Fruit fly (Drosophila melanogaster) whole organism, embryonic: ENCODE measurements around the gene CG45076.
A peak's percentile ranks its signal among the peaks of the same experiment; 100 is the strongest.

ENCODE experiments used
- B-H1 ChIP-seq: fragments of 200-800 bp; sonication (Bioruptor generic); IDR thresholded peaks from 3 replicates; pipeline ENCODE4 v1.3.6; 2022; ENCODE audit warnings: missing biosample characterization, missing genetic modification characterization
- Bgb ChIP-seq: fragments of 200-800 bp; sonication (Bioruptor generic); IDR thresholded peaks from 2 replicates; pipeline ENCODE4 v1.3.6; 2022; ENCODE audit warnings: missing biosample characterization, missing genetic modification characterization; ENCODE audit not compliant: partially characterized antibody
- CG10209 ChIP-seq: fragments of 200-800 bp; sonication (Bioruptor generic); optimal IDR thresholded peaks from 3 replicates; lab custom pipeline; 2017; ENCODE audit warnings: missing biosample characterization, mild to moderate bottlenecking, missing genetic modification characterization, missing genetic modification reagents
- CG1024 ChIP-seq: fragments of 200-800 bp; sonication (Bioruptor generic); IDR thresholded peaks from 2 replicates; pipeline ENCODE4 v1.3.6; 2022; ENCODE audit warnings: missing biosample characterization, missing genetic modification characterization
- CG11504 ChIP-seq: fragments of 200-800 bp; sonication (Bioruptor generic); optimal IDR thresholded peaks from 3 replicates; lab custom pipeline; 2019; ENCODE audit warnings: missing biosample characterization, mild to moderate bottlenecking, missing genetic modification characterization, moderate library complexity
- CG11560 ChIP-seq: fragments of 200-800 bp; sonication (Bioruptor generic); IDR thresholded peaks from 3 replicates; pipeline ENCODE4 v1.3.6; 2022; ENCODE audit warnings: missing biosample characterization, missing genetic modification characterization
- CG12942 ChIP-seq: fragments of 200-800 bp; sonication (Bioruptor generic); optimal IDR thresholded peaks from 3 replicates; lab custom pipeline; 2016; ENCODE audit warnings: missing biosample characterization, missing genetic modification characterization
- CG14710 ChIP-seq: fragments of 200-800 bp; sonication (Bioruptor generic); optimal IDR thresholded peaks from 3 replicates; lab custom pipeline; 2019; ENCODE audit warnings: missing biosample characterization, mild to moderate bottlenecking, missing genetic modification characterization, moderate library complexity
- CG1529 ChIP-seq: fragments of 200-800 bp; sonication (Bioruptor generic); optimal IDR thresholded peaks from 3 replicates; lab custom pipeline; 2018; ENCODE audit warnings: missing biosample characterization, missing genetic modification characterization
- CG16815 ChIP-seq: fragments of 200-800 bp; sonication (Bioruptor generic); optimal IDR thresholded peaks from 3 replicates; lab custom pipeline; 2017; ENCODE audit warnings: missing biosample characterization, mild to moderate bottlenecking, missing genetic modification characterization
- CG17385 ChIP-seq: fragments of 200-800 bp; sonication (Bioruptor generic); optimal IDR thresholded peaks from 3 replicates; lab custom pipeline; 2018; ENCODE audit warnings: missing biosample characterization, mild to moderate bottlenecking, missing genetic modification characterization
- CG17612 ChIP-seq: fragments of 200-800 bp; sonication (Bioruptor generic); IDR thresholded peaks from 2 replicates; pipeline ENCODE4 v1.3.6; 2022; ENCODE audit warnings: missing biosample characterization, missing genetic modification characterization
- CG2199 ChIP-seq: fragments of 200-800 bp; sonication (Bioruptor generic); IDR thresholded peaks from 3 replicates; pipeline ENCODE4 v1.3.6; 2022; ENCODE audit warnings: missing biosample characterization, missing genetic modification characterization
- CG30431 ChIP-seq: fragments of 200-800 bp; sonication (Bioruptor generic); optimal IDR thresholded peaks from 2 replicates; lab custom pipeline; 2017; ENCODE audit warnings: missing biosample characterization, missing genetic modification characterization
- CG31388 ChIP-seq: fragments of 200-800 bp; sonication (Bioruptor generic); optimal IDR thresholded peaks from 2 replicates; lab custom pipeline; 2016; ENCODE audit warnings: missing biosample characterization, missing genetic modification characterization
- CG33557 ChIP-seq: fragments of 200-800 bp; sonication (Bioruptor generic); optimal IDR thresholded peaks from 2 replicates; lab custom pipeline; 2019; ENCODE audit warnings: missing biosample characterization, mild to moderate bottlenecking, missing genetic modification characterization, moderate library complexity
- CG34224 ChIP-seq: fragments of 200-800 bp; sonication (Bioruptor generic); IDR thresholded peaks from 3 replicates; pipeline ENCODE4 v1.3.6; 2022; ENCODE audit warnings: missing biosample characterization, missing genetic modification characterization; ENCODE audit not compliant: partially characterized antibody
- CG7987 ChIP-seq: fragments of 200-800 bp; sonication (Bioruptor generic); optimal IDR thresholded peaks from 2 replicates; lab custom pipeline; 2018; ENCODE audit warnings: missing biosample characterization, mild to moderate bottlenecking, missing genetic modification characterization, moderate library complexity
- CG9727 ChIP-seq: fragments of 200-800 bp; sonication (Bioruptor generic); optimal IDR thresholded peaks from 3 replicates; lab custom pipeline; 2017; ENCODE audit warnings: missing biosample characterization, mild to moderate bottlenecking, missing genetic modification characterization
- CG9817 ChIP-seq: fragments of 200-800 bp; sonication (Bioruptor generic); optimal IDR thresholded peaks from 2 replicates; lab custom pipeline; 2018; ENCODE audit warnings: missing biosample characterization, mild to moderate bottlenecking, missing genetic modification characterization, moderate library complexity
- D ChIP-seq, 2 experiments: fragments of 200-800 bp in 1 of 2; fragments of >200 bp in 1 of 2; sonication (Bioruptor generic) in 1 of 2; optimal IDR thresholded peaks; 2 replicates in 1 of 2; 3 replicates in 1 of 2; lab custom pipeline; 2017; ENCODE audit warnings: mild to moderate bottlenecking in 1 of 2, missing biosample characterization in 1 of 2, missing genetic modification characterization in 1 of 2, missing genetic modification reagents in 1 of 2
- Dad ChIP-seq: fragments of 200-800 bp; sonication (Bioruptor generic); optimal IDR thresholded peaks from 3 replicates; lab custom pipeline; 2016; ENCODE audit warnings: missing biosample characterization, missing genetic modification characterization
- Dll ChIP-seq: fragments of 200-800 bp; sonication (Bioruptor generic); IDR thresholded peaks from 4 replicates; pipeline ENCODE4 v1.3.6; 2022; ENCODE audit warnings: missing biosample characterization, missing genetic modification characterization; ENCODE audit not compliant: partially characterized antibody
- Eip74EF ChIP-seq, 2 experiments: fragments of 200-800 bp in 1 of 2; fragments of >200 bp in 1 of 2; sonication (Bioruptor generic) in 1 of 2; optimal IDR thresholded peaks; 2 replicates each; lab custom pipeline; 2017 to 2019; ENCODE audit warnings: missing biosample characterization in 2 of 2, missing genetic modification characterization in 2 of 2, mild to moderate bottlenecking in 1 of 2, moderate library complexity in 1 of 2
- Fer2 ChIP-seq: fragments of 200-800 bp; sonication (Bioruptor generic); optimal IDR thresholded peaks from 2 replicates; lab custom pipeline; 2018; ENCODE audit warnings: missing biosample characterization, mild to moderate bottlenecking, missing genetic modification characterization, moderate library complexity
- GATAe ChIP-seq: fragments of 200-800 bp; sonication (Bioruptor generic); conservative IDR thresholded peaks from 2 replicates; pipeline ENCODE4 v1.3.6; 2022; ENCODE audit warnings: missing biosample characterization, missing genetic modification characterization
- Hmr ChIP-seq: fragments of 200-800 bp; sonication (Bioruptor generic); optimal IDR thresholded peaks from 3 replicates; lab custom pipeline; 2017; ENCODE audit warnings: mild to moderate bottlenecking, missing biosample characterization, missing genetic modification reagents, missing genetic modification characterization
- Hr3 ChIP-seq: fragments of 200-800 bp; sonication (Bioruptor generic); optimal IDR thresholded peaks from 3 replicates; lab custom pipeline; 2016; ENCODE audit warnings: missing biosample characterization, missing genetic modification characterization
- Lim3 ChIP-seq: fragments of 200-800 bp; sonication (Bioruptor generic); IDR thresholded peaks from 2 replicates; pipeline ENCODE4 v1.3.6; 2022; ENCODE audit warnings: missing biosample characterization, missing genetic modification characterization
- Med ChIP-seq: fragments of 200-800 bp; sonication (Bioruptor generic); peaks from one replicate; lab custom pipeline; 2016; ENCODE audit warnings: missing biosample characterization, missing genetic modification characterization, mild to moderate bottlenecking, inconsistent platforms, moderate library complexity
- Mrtf ChIP-seq: fragments of 200-800 bp; sonication (Bioruptor generic); IDR thresholded peaks from 3 replicates; pipeline ENCODE4 v1.3.6; 2022; ENCODE audit warnings: missing biosample characterization, missing genetic modification characterization
- Myb ChIP-seq: fragments of 200-800 bp; sonication (Bioruptor generic); optimal IDR thresholded peaks from 2 replicates; lab custom pipeline; 2016; ENCODE audit warnings: missing biosample characterization, missing genetic modification characterization
- Opbp ChIP-seq: fragments of 200-800 bp; sonication (Bioruptor generic); IDR thresholded peaks from 3 replicates; pipeline ENCODE4 v1.3.6; 2022; ENCODE audit warnings: missing biosample characterization, missing genetic modification characterization; ENCODE audit not compliant: partially characterized antibody
- ac ChIP-seq: fragments of 200-800 bp; sonication (Bioruptor generic); optimal IDR thresholded peaks from 3 replicates; lab custom pipeline; 2017; ENCODE audit warnings: missing biosample characterization, mild to moderate bottlenecking, missing genetic modification characterization
- ara ChIP-seq: fragments of 200-800 bp; sonication (Bioruptor generic); IDR thresholded peaks from 2 replicates; pipeline ENCODE4 v1.3.6; 2022; ENCODE audit warnings: missing biosample characterization, missing genetic modification characterization
- bowl ChIP-seq: fragments of 200-800 bp; sonication (Bioruptor generic); IDR thresholded peaks from 2 replicates; pipeline ENCODE4 v1.3.6; 2022; ENCODE audit warnings: missing biosample characterization, missing genetic modification characterization
- cad ChIP-seq: fragments of >200 bp; optimal IDR thresholded peaks from 2 replicates; lab custom pipeline; 2017; ENCODE audit warnings: missing biosample characterization, missing genetic modification characterization
- croc ChIP-seq: fragments of 200-800 bp; sonication (Bioruptor generic); conservative IDR thresholded peaks from 3 replicates; pipeline ENCODE4 v1.3.6; 2022; ENCODE audit warnings: missing biosample characterization, missing genetic modification characterization
- dmrt11E ChIP-seq: fragments of 200-800 bp; sonication (Bioruptor generic); optimal IDR thresholded peaks from 3 replicates; lab custom pipeline; 2018; ENCODE audit warnings: missing biosample characterization, mild to moderate bottlenecking, missing genetic modification characterization, moderate library complexity
- ems ChIP-seq: fragments of 200-800 bp; sonication (Bioruptor generic); optimal IDR thresholded peaks from 3 replicates; lab custom pipeline; 2016; ENCODE audit warnings: missing biosample characterization, missing genetic modification characterization
- grau ChIP-seq: fragments of 200-800 bp; optimal IDR thresholded peaks from 3 replicates; lab custom pipeline; 2019; ENCODE audit warnings: missing biosample characterization, mild to moderate bottlenecking, missing genetic modification characterization, moderate library complexity
- knrl ChIP-seq: fragments of 200-800 bp; sonication (Bioruptor generic); IDR thresholded peaks from 3 replicates; pipeline ENCODE4 v1.3.6; 2022; ENCODE audit warnings: missing biosample characterization, missing genetic modification characterization; ENCODE audit not compliant: partially characterized antibody
- pfk ChIP-seq: fragments of 200-800 bp; sonication (Bioruptor generic); optimal IDR thresholded peaks from 2 replicates; lab custom pipeline; 2018; ENCODE audit warnings: missing biosample characterization, mild to moderate bottlenecking, missing genetic modification characterization, moderate library complexity
- sisA ChIP-seq: fragments of 200-800 bp; sonication (Bioruptor generic); IDR thresholded peaks from 2 replicates; pipeline ENCODE4 v1.3.6; 2022; ENCODE audit warnings: missing biosample characterization, missing genetic modification characterization
- tin ChIP-seq: fragments of 200-800 bp; sonication (Bioruptor generic); optimal IDR thresholded peaks from 3 replicates; lab custom pipeline; 2016; ENCODE audit warnings: missing biosample characterization, missing genetic modification characterization
- unpg ChIP-seq: fragments of 200-800 bp; sonication (Bioruptor generic); optimal IDR thresholded peaks from 3 replicates; lab custom pipeline; 2018; ENCODE audit warnings: missing biosample characterization, mild to moderate bottlenecking, missing genetic modification characterization, moderate library complexity
- yki ChIP-seq: fragments of >200 bp; optimal IDR thresholded peaks from 3 replicates; lab custom pipeline; 2018

CG45076 gene

DNA sequence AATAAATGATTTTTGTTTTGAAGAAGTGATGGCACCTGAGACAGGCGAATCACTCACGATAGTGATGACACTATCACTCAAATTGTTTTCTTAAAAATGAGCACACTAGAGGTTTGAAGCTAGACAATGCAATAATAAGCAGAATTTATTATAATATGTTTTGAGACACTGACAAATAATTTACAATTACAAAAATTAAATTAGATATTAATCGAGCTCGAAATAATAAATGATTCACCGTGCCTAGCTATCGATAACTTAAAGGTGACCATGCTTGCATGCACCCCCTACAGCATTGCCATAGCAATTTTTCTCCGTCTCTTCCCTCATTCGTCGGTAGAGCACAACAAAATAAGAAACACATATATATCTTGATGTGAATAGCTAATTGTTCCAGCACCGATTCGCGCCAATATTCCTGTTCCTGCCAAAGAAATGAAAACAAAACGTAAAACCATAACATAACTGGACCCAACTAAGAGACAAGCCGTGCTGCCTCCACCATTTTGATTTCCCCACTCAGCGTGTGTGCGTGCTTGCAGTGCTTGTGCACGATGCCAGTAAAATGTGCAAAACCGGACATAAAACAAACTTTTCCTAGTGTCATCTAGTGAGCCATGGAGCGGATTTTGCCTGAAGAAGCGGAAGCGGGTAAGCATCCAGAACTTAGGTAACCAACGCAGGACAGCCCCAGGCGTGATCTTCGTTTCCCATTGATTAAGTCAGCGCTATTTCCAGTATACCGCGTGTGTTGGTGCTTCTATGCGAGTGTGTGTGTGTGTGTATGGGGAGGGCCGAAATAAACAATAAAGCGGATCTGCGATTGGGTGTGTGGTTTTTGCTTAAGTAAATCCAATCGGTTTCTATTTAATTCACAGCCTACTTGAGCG is 16.0 kb downstream of the CG45076 start, which contains the start of the genes MED7 and Cap-H2 (continued):
- TF ChIP-seq CG34224: peak; percentile 98
- peak; percentile 78 for TF ChIP-seq ems
- TF ChIP-seq grau (tag; lab: Kevin White, UChicago): peak; percentile 80
- no peak for TF ChIP-seq cad
- TF ChIP-seq CG16815: peak; percentile 62
- TF ChIP-seq CG17385 (GFP tag; lab: Kevin White, UChicago): peak; percentile 60
- TF ChIP-seq Myb: peak; percentile 42
- TF ChIP-seq CG1024: 0 out of 2 replicates have a peak, but pooled peaks have one; percentile 42
- TF ChIP-seq CG11560: peak; percentile 49; the same call in 1 of the 3 replicates
- TF ChIP-seq tin (GFP tag; lab: Kevin White, UChicago): peak; percentile 88
- peak; percentile 85 for TF ChIP-seq CG9727 (GFP tag; lab: Kevin White, UChicago)
- TF ChIP-seq ac (GFP tag; lab: Kevin White, UChicago): no peak
- TF ChIP-seq CG11504 (tag; lab: Kevin White, UChicago): no peak
- TF ChIP-seq Mrtf (GFP tag; lab: Robert Waterston, UW): peak; percentile 70; the same call in 1 of the 3 replicates
- TF ChIP-seq B-H1 (GFP tag; lab: Robert Waterston, UW): peak; percentile 63
- peak; percentile 65 for TF ChIP-seq Dad (GFP tag; lab: Kevin White, UChicago)
- peak; percentile 87 for TF ChIP-seq sisA (GFP tag; lab: Robert Waterston, UW)
- TF ChIP-seq yki (lab: Kevin White, UChicago): no peak
- peak; percentile 3 for TF ChIP-seq CG1529
- TF ChIP-seq D (optimal IDR thresholded peaks at IDR 0.05; lab: Kevin White, UChicago): peak; percentile 25
- peak; percentile 60 for TF ChIP-seq D (GFP tag; optimal IDR thresholded peaks at IDR 0.05; lab: Kevin White, UChicago)
- peak; percentile 55; the same call in 1 of the 2 replicates for TF ChIP-seq CG17612
- peak; percentile 100 for TF ChIP-seq knrl (GFP tag; lab: Robert Waterston, UW)
- TF ChIP-seq CG12942 (GFP tag; lab: Kevin White, UChicago): peak; percentile 80
- peak; percentile 52 for TF ChIP-seq CG30431 (GFP tag; lab: Kevin White, UChicago)
- TF ChIP-seq Eip74EF (GFP tag; optimal IDR thresholded peaks at IDR 0.05; lab: Kevin White, UChicago): no peak
- TF ChIP-seq CG14710 (tag; lab: Kevin White, UChicago): peak; percentile 87
- peak; percentile 98 for TF ChIP-seq Med (GFP tag; lab: Kevin White, UChicago)
- peak; percentile 72 for TF ChIP-seq unpg (GFP tag; lab: Kevin White, UChicago)
- peak; percentile 73 for TF ChIP-seq ara (GFP tag; lab: Robert Waterston, UW)
- peak; percentile 100 for TF ChIP-seq Dll (GFP tag; lab: Robert Waterston, UW)
- TF ChIP-seq CG31388: peak; percentile 76
- peak; percentile 95 for TF ChIP-seq Bgb (GFP tag; lab: Robert Waterston, UW)
- TF ChIP-seq Hr3 (GFP tag; lab: Kevin White, UChicago): peak; percentile 85
- no peak for TF ChIP-seq bowl (GFP tag; lab: Robert Waterston, UW)
- no peak for TF ChIP-seq Lim3 (GFP tag; lab: Robert Waterston, UW)
- TF ChIP-seq CG33557 (GFP tag; lab: Kevin White, UChicago): peak; percentile 73
- TF ChIP-seq pfk (GFP tag; lab: Kevin White, UChicago): no peak
- peak; percentile 64 for TF ChIP-seq CG10209 (GFP tag; lab: Kevin White, UChicago)
- TF ChIP-seq GATAe (GFP tag; lab: Robert Waterston, UW): no peak
- TF ChIP-seq CG7987 (GFP tag; lab: Kevin White, UChicago): peak; percentile 19
- TF ChIP-seq dmrt11E (tag; lab: Kevin White, UChicago): peak; percentile 80
- TF ChIP-seq Opbp (GFP tag; lab: Robert Waterston, UW): peak; percentile 96
- no peak for TF ChIP-seq Hmr (GFP tag; lab: Kevin White, UChicago)
- 0 out of 3 replicates have a peak, but pooled peaks have one; percentile 17 for TF ChIP-seq CG2199 (GFP tag; lab: Robert Waterston, UW)
- TF ChIP-seq Fer2 (tag; lab: Kevin White, UChicago): peak; percentile 81
- peak; percentile 72 for TF ChIP-seq croc
- peak; percentile 84 for TF ChIP-seq CG9817 (tag; lab: Kevin White, UChicago)
